Worm (Caenorhabditis elegans) whole organism, L2 larva: ENCODE results near the gene F47D12.6.

Experiments used
- egl-27 ChIP-seq: sonication (generic microtip); optimal IDR thresholded peaks from 3 replicates; lab custom pipeline; 2017; ENCODE audit warnings: missing biosample characterization, missing genetic modification reagents, missing genetic modification characterization
- elt-1 ChIP-seq: fragments of 150-350 bp; optimal IDR thresholded peaks from 2 replicates; lab custom pipeline; 2014; ENCODE audit warnings: missing biosample characterization, missing genetic modification characterization
- elt-3 ChIP-seq: sonication (generic microtip); optimal IDR thresholded peaks from 2 replicates; lab custom pipeline; 2017; ENCODE audit warnings: missing biosample characterization, missing genetic modification characterization
- lin-13 ChIP-seq: fragments of 150-350 bp; optimal IDR thresholded peaks from 2 replicates; lab custom pipeline; 2014; ENCODE audit warnings: missing biosample characterization, missing genetic modification reagents, missing genetic modification characterization
- mab-5 ChIP-seq: fragments of 150-350 bp; optimal IDR thresholded peaks from 2 replicates; lab custom pipeline; 2014; ENCODE audit warnings: missing biosample characterization, missing genetic modification characterization
- nhr-21 ChIP-seq: fragments of 150-350 bp; optimal IDR thresholded peaks from 2 replicates; lab custom pipeline; 2014; ENCODE audit warnings: missing biosample characterization, missing genetic modification characterization
- sem-4 ChIP-seq: fragments of 150-350 bp; optimal IDR thresholded peaks from 2 replicates; lab custom pipeline; 2014; ENCODE audit warnings: missing biosample characterization, missing genetic modification reagents, missing genetic modification characterization
- skn-1 ChIP-seq: sonication (generic microtip); optimal IDR thresholded peaks from 2 replicates; lab custom pipeline; 2017; ENCODE audit warnings: missing biosample characterization, missing genetic modification characterization
- unc-39 ChIP-seq: fragments of 150-350 bp; optimal IDR thresholded peaks from 2 replicates; lab custom pipeline; 2014; ENCODE audit warnings: missing biosample characterization, missing genetic modification characterization

ce11 chrIII:6260115-6260514 lies 27.0 kb downstream of the F47D12.6 start, which contains the start of gene srg-2:
- TF ChIP-seq sem-4 (tag; lab: Kevin White, UChicago) (no peak), lin-13 (GFP tag; lab: Kevin White, UChicago) (no peak), elt-1 (tag; lab: Kevin White, UChicago) (no peak), skn-1 (tag; lab: Kevin White, UChicago) (no peak), unc-39 (tag; lab: Kevin White, UChicago) (no peak), nhr-21 (no peak), elt-3 (tag; lab: Kevin White, UChicago) (no peak), mab-5 (no peak), egl-27 (no peak)
